Fruit fly (Drosophila melanogaster) whole organism, pupa: ENCODE data around the gene toc.

ENCODE experiments used
- CG10348 ChIP-seq: fragments of 200-800 bp; sonication (Bioruptor generic); IDR thresholded peaks from 2 replicates; pipeline ENCODE4 v1.3.6; 2022; ENCODE audit warnings: missing biosample characterization, missing genetic modification characterization
- CG12605 ChIP-seq: fragments of 200-800 bp; sonication (Bioruptor generic); IDR thresholded peaks from 2 replicates; pipeline ENCODE4 v1.3.6; 2022; ENCODE audit warnings: missing biosample characterization, missing genetic modification characterization
- CG13204 ChIP-seq: fragments of 200-800 bp; sonication (Bioruptor generic); optimal IDR thresholded peaks from 2 replicates; lab custom pipeline; 2018; ENCODE audit warnings: missing biosample characterization, mild to moderate bottlenecking, missing genetic modification characterization, moderate library complexity
- CG14655 ChIP-seq: fragments of 200-800 bp; sonication (Bioruptor generic); optimal IDR thresholded peaks from 3 replicates; lab custom pipeline; 2017; ENCODE audit warnings: mild to moderate bottlenecking, missing biosample characterization, missing genetic modification reagents, missing genetic modification characterization
- CG15710 ChIP-seq: fragments of 200-800 bp; sonication (Bioruptor generic); optimal IDR thresholded peaks from 2 replicates; lab custom pipeline; 2018; ENCODE audit warnings: missing biosample characterization, mild to moderate bottlenecking, missing genetic modification characterization, moderate library complexity
- CG17806 ChIP-seq: fragments of 200-800 bp; sonication (Bioruptor generic); optimal IDR thresholded peaks from 2 replicates; lab custom pipeline; 2018; ENCODE audit warnings: missing biosample characterization, mild to moderate bottlenecking, missing genetic modification characterization, moderate library complexity
- CG32121 ChIP-seq: fragments of 200-800 bp; sonication (Bioruptor generic); IDR thresholded peaks from 2 replicates; pipeline ENCODE4 v1.3.6; 2022; ENCODE audit warnings: missing biosample characterization, missing genetic modification characterization
- CG34367 ChIP-seq: fragments of 200-800 bp; sonication (Bioruptor generic); optimal IDR thresholded peaks from 2 replicates; lab custom pipeline; 2018; ENCODE audit warnings: missing biosample characterization, mild to moderate bottlenecking, missing genetic modification characterization
- CG4496 ChIP-seq: fragments of 200-800 bp; sonication (Bioruptor generic); IDR thresholded peaks from 3 replicates; pipeline ENCODE4 v1.3.6; 2022; ENCODE audit warnings: missing biosample characterization, missing genetic modification characterization
- CG8159 ChIP-seq: fragments of 200-800 bp; sonication (Bioruptor generic); optimal IDR thresholded peaks from 3 replicates; lab custom pipeline; 2018; ENCODE audit warnings: missing biosample characterization, mild to moderate bottlenecking, missing genetic modification characterization, moderate library complexity
- CG8301 ChIP-seq: fragments of 200-800 bp; sonication (Bioruptor generic); optimal IDR thresholded peaks from 2 replicates; lab custom pipeline; 2018; ENCODE audit warnings: missing biosample characterization, mild to moderate bottlenecking, missing genetic modification characterization
- CG9948 ChIP-seq: fragments of 200-800 bp; sonication (Bioruptor generic); optimal IDR thresholded peaks from 2 replicates; lab custom pipeline; 2018; ENCODE audit warnings: missing biosample characterization, mild to moderate bottlenecking, missing genetic modification characterization, moderate library complexity
- D1 ChIP-seq: fragments of 200-800 bp; sonication (Bioruptor generic); optimal IDR thresholded peaks from 2 replicates; lab custom pipeline; 2018; ENCODE audit warnings: missing biosample characterization, mild to moderate bottlenecking, missing genetic modification characterization, moderate library complexity
- EcR ChIP-seq: fragments of 200-800 bp; sonication (Bioruptor generic); optimal IDR thresholded peaks from 3 replicates; lab custom pipeline; 2019; ENCODE audit warnings: missing biosample characterization, missing genetic modification characterization, mild to moderate bottlenecking, moderate library complexity, missing genetic modification reagents
- Ets98B ChIP-seq: fragments of 200-800 bp; sonication (Bioruptor generic); IDR thresholded peaks from 2 replicates; pipeline ENCODE4 v1.3.6; 2022; ENCODE audit warnings: missing biosample characterization, missing genetic modification characterization
- Pif1A ChIP-seq: fragments of 200-800 bp; sonication (Bioruptor generic); optimal IDR thresholded peaks from 3 replicates; lab custom pipeline; 2016; ENCODE audit warnings: missing biosample characterization, missing genetic modification characterization
- Pif1B ChIP-seq: fragments of 200-800 bp; sonication (Bioruptor generic); optimal IDR thresholded peaks from 3 replicates; lab custom pipeline; 2016; ENCODE audit warnings: missing biosample characterization, missing genetic modification characterization
- Snoo ChIP-seq: fragments of 200-800 bp; sonication (Bioruptor generic); optimal IDR thresholded peaks from 3 replicates; lab custom pipeline; 2017; ENCODE audit warnings: missing biosample characterization, mild to moderate bottlenecking, missing genetic modification characterization, inconsistent platforms
- fd96Ca ChIP-seq: fragments of 200-800 bp; sonication (Bioruptor generic); IDR thresholded peaks from 3 replicates; pipeline ENCODE4 v1.3.6; 2022; ENCODE audit warnings: missing biosample characterization, missing genetic modification characterization
- gl ChIP-seq: fragments of 200-800 bp; sonication (Bioruptor generic); optimal IDR thresholded peaks from 2 replicates; lab custom pipeline; 2018; ENCODE audit warnings: missing biosample characterization, mild to moderate bottlenecking, missing genetic modification characterization
- rn ChIP-seq: fragments of 200-800 bp; sonication (Bioruptor generic); IDR thresholded peaks from 2 replicates; pipeline ENCODE4 v1.3.6; 2022; ENCODE audit warnings: missing biosample characterization, missing genetic modification characterization

The toc gene

DNA sequence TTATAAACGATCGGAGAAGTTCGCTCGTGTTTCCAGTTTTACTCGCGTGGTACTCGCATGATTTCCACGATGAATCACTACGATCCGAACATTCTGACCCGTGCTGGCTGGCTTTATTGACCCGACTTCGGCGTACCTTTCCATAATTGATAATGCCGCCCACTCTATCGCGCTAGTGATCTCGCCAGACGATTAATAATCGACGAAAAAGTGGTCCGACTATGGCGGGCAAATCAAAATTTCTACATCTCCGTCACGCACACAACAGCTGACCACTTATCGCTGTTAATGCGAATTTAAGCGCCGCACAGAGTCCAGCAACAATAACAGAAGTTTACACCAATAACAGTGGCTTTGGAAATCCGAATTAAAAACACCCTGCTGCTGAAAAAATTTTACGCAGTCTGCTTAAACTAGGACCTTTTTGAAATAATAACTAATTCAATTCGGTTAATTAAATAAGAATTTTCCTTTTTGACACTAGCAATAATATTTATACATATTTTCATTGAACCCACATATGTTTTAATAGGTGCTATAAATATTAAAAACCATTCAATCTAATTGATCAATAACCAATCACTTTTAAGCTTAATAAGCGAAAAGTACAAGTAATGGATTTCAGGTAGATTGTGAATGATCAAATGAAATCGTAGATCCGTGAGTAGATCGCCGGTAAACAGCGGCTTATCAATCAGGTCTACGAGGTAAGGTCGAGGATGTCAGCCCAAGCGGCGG lies 88.7 kb downstream of the toc start:
- TF ChIP-seq rn (GFP tag; lab: Robert Waterston, UW) = no peak
- no peak for TF ChIP-seq EcR (GFP tag; lab: Kevin White, UChicago)
- TF ChIP-seq CG8159 = peak; percentile 54
- peak; percentile 33 for TF ChIP-seq Pif1B (GFP tag; lab: Kevin White, UChicago)
- no peak for TF ChIP-seq CG10348 (GFP tag; lab: Robert Waterston, UW)
- TF ChIP-seq CG14655 = peak; percentile 75
- TF ChIP-seq CG13204 = no peak
- peak; percentile 21 for TF ChIP-seq CG9948 (tag; lab: Kevin White, UChicago)
- TF ChIP-seq CG15710 (tag; lab: Kevin White, UChicago) = peak; percentile 38
- TF ChIP-seq Pif1A (GFP tag; lab: Kevin White, UChicago) = peak; percentile 35

- TF ChIP-seq CG32121 (no peak), CG8159 (no peak), EcR (GFP tag; lab: Kevin White, UChicago) (no peak), Pif1A (GFP tag; lab: Kevin White, UChicago) (no peak)
Observed at dm6 chr2L:3044660-3045504, 99.7 kb downstream of the toc start.

dm6 chr2L:3043647-3044046 lies 100.9 kb downstream of the toc start, which contains the start of gene FASN2:
Gene FASN2 (plus strand): TSS chr2L:3043947.
- TF ChIP-seq CG32121 (no peak), CG8159 (no peak), CG14655 (no peak), CG15710 (tag; lab: Kevin White, UChicago) (no peak), CG13204 (no peak), rn (GFP tag; lab: Robert Waterston, UW) (no peak), CG12605 (no peak), CG4496 (GFP tag; lab: Robert Waterston, UW) (no peak), CG9948 (tag; lab: Kevin White, UChicago) (no peak), CG10348 (GFP tag; lab: Robert Waterston, UW) (no peak), Pif1B (GFP tag; lab: Kevin White, UChicago) (no peak), CG8301 (tag; lab: Kevin White, UChicago) (no peak), CG34367 (no peak)

dm6 chr2L:3041918-3042615 lies 102.5 kb downstream of the toc start, which contains the start of gene CG17261:
Gene CG17261 (plus strand): TSS chr2L:3042551.
- TF ChIP-seq CG13204 (no peak), Ets98B (GFP tag; lab: Robert Waterston, UW) (no peak), CG32121 (0 out of 2 replicates have a peak, but pooled peaks have one; percentile 22)

- peak; percentile 58 for TF ChIP-seq CG15710 (tag; lab: Kevin White, UChicago)
- peak; percentile 47 for TF ChIP-seq CG8159
- TF ChIP-seq Snoo (tag; lab: Kevin White, UChicago) = peak; percentile 46
- TF ChIP-seq CG12605 = no peak
- peak; percentile 53 for TF ChIP-seq CG17806 (tag; lab: Kevin White, UChicago)
- peak; percentile 60; the same call in 2 of the 3 replicates for TF ChIP-seq fd96Ca (GFP tag; lab: Robert Waterston, UW)
- peak; percentile 49 for TF ChIP-seq CG34367
- peak; percentile 56; the same call in 2 of the 3 replicates for TF ChIP-seq CG4496 (GFP tag; lab: Robert Waterston, UW)
- no peak for TF ChIP-seq D1
- TF ChIP-seq CG13204 = no peak
- TF ChIP-seq CG9948 (tag; lab: Kevin White, UChicago) = peak; percentile 35
- peak; percentile 73 for TF ChIP-seq Pif1B (GFP tag; lab: Kevin White, UChicago)
- peak; percentile 61 for TF ChIP-seq Pif1A (GFP tag; lab: Kevin White, UChicago)
- TF ChIP-seq Ets98B (GFP tag; lab: Robert Waterston, UW) = no peak; the same call in 1 of the 2 replicates
Observed at dm6 chr2L:3039774-3040173, 104.8 kb downstream of the toc start, which contains the start of the genes cnir and CG17221. Gene cnir (minus strand): TSS chr2L:3039812. Gene CG17221 (plus strand): TSS chr2L:3039976.

DNA sequence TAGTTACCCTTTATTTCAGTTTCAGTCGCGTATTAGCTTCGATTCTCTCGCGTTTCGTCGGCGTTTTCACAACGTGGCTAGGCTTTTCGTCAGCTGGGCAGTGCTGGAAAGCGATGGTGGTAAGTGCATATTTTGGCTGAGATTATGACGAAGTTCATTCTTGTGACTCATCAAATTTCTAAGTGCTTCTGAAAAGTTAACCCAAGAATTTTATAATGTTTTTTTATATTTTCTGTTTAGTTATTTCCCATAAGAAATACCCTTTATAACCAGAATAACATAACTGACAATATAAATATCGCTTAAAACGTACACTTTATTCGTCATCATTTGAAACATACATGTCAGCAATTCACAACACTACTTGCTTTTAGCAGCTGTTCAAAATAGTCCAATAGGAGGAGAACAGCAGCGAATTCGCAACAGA lies 107.4 kb downstream of the toc start, which contains the start of the genes CG17260 and SerRS:
Gene CG17260, plus strand, starts transcription at position 78 of the 427 bp plus-strand sequence.
Gene SerRS, minus strand, starts transcription at position 251 of the 427 bp plus-strand sequence.
- TF ChIP-seq CG8301 (tag; lab: Kevin White, UChicago) (peak; percentile 86), Snoo (tag; lab: Kevin White, UChicago) (peak; percentile 81), Pif1B (GFP tag; lab: Kevin White, UChicago) (peak; percentile 84), gl (tag; lab: Kevin White, UChicago) (peak; percentile 61), CG8159 (peak; percentile 86), CG15710 (tag; lab: Kevin White, UChicago) (peak; percentile 89), CG10348 (GFP tag; lab: Robert Waterston, UW) (peak; percentile 90), CG13204 (no peak), CG9948 (tag; lab: Kevin White, UChicago) (peak; percentile 90), CG34367 (peak; percentile 76), CG17806 (tag; lab: Kevin White, UChicago) (peak; percentile 90), fd96Ca (GFP tag; lab: Robert Waterston, UW) (peak; percentile 76), CG32121 (peak; percentile 91), Pif1A (GFP tag; lab: Kevin White, UChicago) (no peak), rn (GFP tag; lab: Robert Waterston, UW) (peak; percentile 82), CG14655 (no peak), Ets98B (GFP tag; lab: Robert Waterston, UW) (peak; percentile 82), CG12605 (peak; percentile 66), CG4496 (GFP tag; lab: Robert Waterston, UW) (peak; percentile 91), D1 (no peak)
- TF ChIP-seq, all 21 proteins: peak for 16
